Worm (Caenorhabditis elegans) whole organism, early embryonic: ENCODE measurements around the gene ZC204.14.

Source experiments
- B0310.2 ChIP-seq: sonication (generic microtip); optimal IDR thresholded peaks from 2 replicates; lab custom pipeline; 2016; ENCODE audit warnings: mild to moderate bottlenecking, missing genetic modification characterization, missing compliant biosample characterization
- ama-1 ChIP-seq: fragments of 150-350 bp; optimal IDR thresholded peaks from 2 replicates; lab custom pipeline; 2014
- ceh-36 ChIP-seq: sonication (generic microtip); optimal IDR thresholded peaks from 2 replicates; lab custom pipeline; 2016; ENCODE audit warnings: missing genetic modification characterization, inconsistent platforms, missing compliant biosample characterization
- ets-7 ChIP-seq: sonication (generic microtip); optimal IDR thresholded peaks from 2 replicates; lab custom pipeline; 2016; ENCODE audit warnings: missing genotype, missing genetic modification characterization, missing compliant biosample characterization
- hmbx-1 ChIP-seq: sonication (generic microtip); optimal IDR thresholded peaks from 2 replicates; lab custom pipeline; 2016; ENCODE audit warnings: mild to moderate bottlenecking, missing genetic modification characterization, missing compliant biosample characterization
- hmg-4 ChIP-seq: fragments of 200-800 bp; sonication (Bioruptor generic); optimal IDR thresholded peaks from 2 replicates; lab custom pipeline; 2018; ENCODE audit warnings: mild to moderate bottlenecking, missing genetic modification characterization, missing compliant biosample characterization
- hnd-1 ChIP-seq: sonication (generic microtip); optimal IDR thresholded peaks from 2 replicates; lab custom pipeline; 2016; ENCODE audit warnings: missing genetic modification characterization, missing compliant biosample characterization
- pes-1 ChIP-seq: fragments of 200-800 bp; sonication (Bioruptor generic); IDR thresholded peaks from 2 replicates; pipeline ENCODE4 v1.3.6; 2022; ENCODE audit warnings: missing genetic modification reagents, missing genetic modification characterization, missing compliant biosample characterization
- scrt-1 ChIP-seq: fragments of 200-800 bp; sonication (Bioruptor generic); IDR thresholded peaks from 2 replicates; pipeline ENCODE4 v1.3.6; 2022; ENCODE audit warnings: missing genetic modification characterization, missing compliant biosample characterization
- sea-1 ChIP-seq: fragments of 200-800 bp; sonication (Bioruptor generic); conservative IDR thresholded peaks from 2 replicates; pipeline ENCODE4 v1.3.6; 2022; ENCODE audit warnings: missing genetic modification characterization, missing compliant biosample characterization
- tbx-11 ChIP-seq: fragments of 200-800 bp; sonication (Bioruptor generic); IDR thresholded peaks from 2 replicates; pipeline ENCODE4 v1.3.6; 2022; ENCODE audit warnings: missing genetic modification characterization, missing compliant biosample characterization
- tra-4 ChIP-seq: sonication (generic microtip); optimal IDR thresholded peaks from 2 replicates; lab custom pipeline; 2017; ENCODE audit warnings: missing genetic modification characterization, missing compliant biosample characterization

- TF ChIP-seq tra-4 (tag; lab: Kevin White, UChicago) (no peak), pes-1 (GFP tag; lab: Robert Waterston, UW) (no peak), ceh-36 (tag; lab: Kevin White, UChicago) (no peak), hmg-4 (no peak), hmbx-1 (tag; lab: Kevin White, UChicago) (no peak), scrt-1 (GFP tag; lab: Robert Waterston, UW) (no peak), hnd-1 (tag; lab: Kevin White, UChicago) (no peak), B0310.2 (no peak), ama-1 (lab: Kevin White, UChicago) (no peak), tbx-11 (GFP tag; lab: Robert Waterston, UW) (no peak), ets-7 (no peak), sea-1 (GFP tag; lab: Robert Waterston, UW) (no peak)
These were observed 10.9 kb downstream of the ZC204.14 start, which contains the start of gene fbxb-16 for ce11 chrII:1651804-1652203.
